Fruit fly (Drosophila melanogaster) whole organism, adult: ENCODE data around the gene slow.

ENCODE experiments used
- CG12768 ChIP-seq: fragments of 200-800 bp; sonication (Bioruptor generic); optimal IDR thresholded peaks from 2 replicates; lab custom pipeline; 2017; ENCODE audit warnings: missing biosample characterization, missing genetic modification characterization, mild to moderate bottlenecking, moderate library complexity, missing genetic modification reagents
- Clk ChIP-seq: fragments of 200-800 bp; sonication (Bioruptor generic); optimal IDR thresholded peaks from 2 replicates; lab custom pipeline; 2017; ENCODE audit warnings: missing biosample characterization, missing genetic modification characterization
- Mnt ChIP-seq: fragments of 200-800 bp; sonication (Bioruptor generic); optimal IDR thresholded peaks from 2 replicates; lab custom pipeline; 2016; ENCODE audit warnings: missing biosample characterization, mild to moderate bottlenecking, missing genetic modification characterization
- kay ChIP-seq: fragments of 200-800 bp; sonication (Bioruptor generic); peaks from one replicate; lab custom pipeline; 2016; ENCODE audit warnings: missing biosample characterization, missing genetic modification characterization, borderline replicate concordance
- ovo ChIP-seq: fragments of 200-800 bp; sonication (Bioruptor generic); optimal IDR thresholded peaks from 2 replicates; lab custom pipeline; 2016; ENCODE audit warnings: missing biosample characterization, missing genetic modification characterization

- TF ChIP-seq kay (GFP tag; lab: Kevin White, UChicago) (no peak), ovo (GFP tag; lab: Kevin White, UChicago) (no peak), Mnt (GFP tag; lab: Kevin White, UChicago) (no peak), Clk (GFP tag; lab: Kevin White, UChicago) (no peak), CG12768 (GFP tag; lab: Kevin White, UChicago) (no peak)
These were observed 44.7 kb upstream of the slow start for dm6 chr3L:4339525-4339924.
